Worm (Caenorhabditis elegans): ENCODE data around the gene suox-1.

DNA sequence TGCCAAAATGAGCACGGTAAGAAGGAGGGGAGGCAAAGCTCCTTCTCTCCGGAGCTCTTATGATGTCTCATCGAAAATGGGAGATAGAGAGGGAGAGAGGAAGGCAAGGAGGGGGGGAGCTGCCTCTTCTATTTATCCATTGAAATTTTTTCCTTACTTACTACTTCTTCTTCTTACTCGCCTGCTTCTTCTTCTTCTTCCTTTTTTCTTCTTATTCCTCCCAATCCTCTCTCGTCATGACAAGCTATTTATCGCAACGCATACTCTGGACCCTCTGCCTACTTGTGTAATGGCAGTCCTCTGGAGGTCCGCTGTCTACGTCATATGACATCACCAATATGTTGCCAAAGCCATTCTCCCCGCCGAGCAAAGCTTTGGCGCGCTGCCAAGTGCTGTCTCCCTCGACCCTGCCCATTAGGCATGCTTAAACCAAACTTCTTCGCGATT lies 37.9 kb downstream of the suox-1 start:
- TF ChIP-seq sptf-2 (GFP tag; optimal IDR thresholded peaks at IDR 0.05) (no peak), snpc-4 (GFP tag; optimal IDR thresholded peaks at IDR 0.05) (no peak), snpc-4 (tag; optimal IDR thresholded peaks at IDR 0.05) (peak in 1 of 4 experiments; percentile 23), ztf-22 (GFP tag; optimal IDR thresholded peaks at IDR 0.05) (no peak)
